Fruit fly (Drosophila melanogaster): ENCODE results near the gene lin-52.

lin-52 gene

dm6 chrX:5768602-5769251, 14.0 kb upstream of the lin-52 start:
- no peak for TF ChIP-seq CG8301 (tag; optimal IDR thresholded peaks at IDR 0.05)
- peak; percentile 73 for TF ChIP-seq gl (tag; optimal IDR thresholded peaks at IDR 0.05)
- TF ChIP-seq CG12605 (GFP tag; IDR thresholded peaks at IDR 0.05), result no peak
- no peak for TF ChIP-seq rn (GFP tag; IDR thresholded peaks at IDR 0.05)
- no peak for TF ChIP-seq Snoo (tag; optimal IDR thresholded peaks at IDR 0.05)
- no peak for TF ChIP-seq fd96Ca (GFP tag; IDR thresholded peaks at IDR 0.05)
- no peak for TF ChIP-seq CG10348 (GFP tag; IDR thresholded peaks at IDR 0.05)
- no peak for TF ChIP-seq D1 (tag; optimal IDR thresholded peaks at IDR 0.05)
- TF ChIP-seq CG34367 (tag; optimal IDR thresholded peaks at IDR 0.05), result peak; percentile 48
- peak; percentile 60 for TF ChIP-seq CG13204 (GFP tag; optimal IDR thresholded peaks at IDR 0.05)
- TF ChIP-seq Pif1A (GFP tag; optimal IDR thresholded peaks at IDR 0.05), result peak; percentile 21
- TF ChIP-seq Pif1B (GFP tag; optimal IDR thresholded peaks at IDR 0.05), result peak; percentile 1
- TF ChIP-seq Ets98B (GFP tag; IDR thresholded peaks at IDR 0.05), result no peak
- TF ChIP-seq CG32121 (GFP tag; IDR thresholded peaks at IDR 0.05), result no peak
- TF ChIP-seq EcR (GFP tag; optimal IDR thresholded peaks at IDR 0.05), result peak; percentile 72
- peak; percentile 30 for TF ChIP-seq CG17806 (tag; optimal IDR thresholded peaks at IDR 0.05)
- peak; percentile 46 for TF ChIP-seq CG15710 (tag; optimal IDR thresholded peaks at IDR 0.05)
- TF ChIP-seq CG4496 (GFP tag; IDR thresholded peaks at IDR 0.05), result no peak
- peak; percentile 44 for TF ChIP-seq CG8159 (tag; optimal IDR thresholded peaks at IDR 0.05)
- TF ChIP-seq CG9948 (tag; optimal IDR thresholded peaks at IDR 0.05), result peak; percentile 5

dm6 chrX:5766732-5767131, 12.0 kb upstream of the lin-52 start:
- no peak for TF ChIP-seq gl (tag; optimal IDR thresholded peaks at IDR 0.05)
- no peak for TF ChIP-seq rn (GFP tag; IDR thresholded peaks at IDR 0.05)
- no peak for TF ChIP-seq CG9948 (tag; optimal IDR thresholded peaks at IDR 0.05)
- TF ChIP-seq D1 (tag; optimal IDR thresholded peaks at IDR 0.05), result no peak
- TF ChIP-seq CG14655 (GFP tag; optimal IDR thresholded peaks at IDR 0.05), result no peak
- TF ChIP-seq Ets98B (GFP tag; IDR thresholded peaks at IDR 0.05), result no peak
- TF ChIP-seq CG32121 (GFP tag; IDR thresholded peaks at IDR 0.05), result no peak
- no peak for TF ChIP-seq CG4496 (GFP tag; IDR thresholded peaks at IDR 0.05)
- TF ChIP-seq Pif1A (GFP tag; optimal IDR thresholded peaks at IDR 0.05), result no peak
- TF ChIP-seq CG15710 (tag; optimal IDR thresholded peaks at IDR 0.05), result no peak
- TF ChIP-seq Pif1B (GFP tag; optimal IDR thresholded peaks at IDR 0.05), result no peak

- peak; percentile 17 for TF ChIP-seq Snoo (tag; optimal IDR thresholded peaks at IDR 0.05)
- peak; percentile 31 for TF ChIP-seq CG15710 (tag; optimal IDR thresholded peaks at IDR 0.05)
- no peak for TF ChIP-seq CG10348 (GFP tag; IDR thresholded peaks at IDR 0.05)
- TF ChIP-seq CG34367 (tag; optimal IDR thresholded peaks at IDR 0.05), result peak; percentile 45
- no peak for TF ChIP-seq CG4496 (GFP tag; IDR thresholded peaks at IDR 0.05)
- no peak for TF ChIP-seq CG9948 (tag; optimal IDR thresholded peaks at IDR 0.05)
- peak; percentile 24 for TF ChIP-seq CG13204 (GFP tag; optimal IDR thresholded peaks at IDR 0.05)
- TF ChIP-seq rn (GFP tag; IDR thresholded peaks at IDR 0.05), result no peak
- TF ChIP-seq CG8301 (tag; optimal IDR thresholded peaks at IDR 0.05), result peak; percentile 6
- TF ChIP-seq EcR (GFP tag; optimal IDR thresholded peaks at IDR 0.05), result peak; percentile 42
- no peak for TF ChIP-seq CG14655 (GFP tag; optimal IDR thresholded peaks at IDR 0.05)
- TF ChIP-seq CG8159 (tag; optimal IDR thresholded peaks at IDR 0.05), result peak; percentile 29
- peak; percentile 18 for TF ChIP-seq CG17806 (tag; optimal IDR thresholded peaks at IDR 0.05)
- peak; percentile 8 for TF ChIP-seq Pif1B (GFP tag; optimal IDR thresholded peaks at IDR 0.05)
- peak; percentile 77 for TF ChIP-seq Pif1A (GFP tag; optimal IDR thresholded peaks at IDR 0.05)
- peak; percentile 34 for TF ChIP-seq Ets98B (GFP tag; IDR thresholded peaks at IDR 0.05)
- TF ChIP-seq D1 (tag; optimal IDR thresholded peaks at IDR 0.05), result no peak
- TF ChIP-seq fd96Ca (GFP tag; IDR thresholded peaks at IDR 0.05), result no peak; the same call in 2 of the 3 replicates
- peak; percentile 65 for TF ChIP-seq gl (tag; optimal IDR thresholded peaks at IDR 0.05)
- TF ChIP-seq CG32121 (GFP tag; IDR thresholded peaks at IDR 0.05), result 0 out of 2 replicates have a peak, but pooled peaks have one; percentile 9
- TF ChIP-seq CG12605 (GFP tag; IDR thresholded peaks at IDR 0.05), result 0 out of 2 replicates have a peak, but pooled peaks have one; percentile 28
These were observed 9.5 kb upstream of the lin-52 start, which contains the start of the genes MAPk-Ak2 and CG42699 for dm6 chrX:5764001-5764892. MAPk-Ak2 (minus strand) TSS chrX:5764203. CG42699 (plus strand) TSS chrX:5764553.

- TF ChIP-seq Pif1B (GFP tag; optimal IDR thresholded peaks at IDR 0.05) (no peak), CG4496 (GFP tag; IDR thresholded peaks at IDR 0.05) (peak; percentile 46; the same call in 1 of the 3 replicates), Ets98B (GFP tag; IDR thresholded peaks at IDR 0.05) (0 out of 2 replicates have a peak, but pooled peaks have one; percentile 5), rn (GFP tag; IDR thresholded peaks at IDR 0.05) (no peak), CG32121 (GFP tag; IDR thresholded peaks at IDR 0.05) (no peak), fd96Ca (GFP tag; IDR thresholded peaks at IDR 0.05) (no peak), CG15710 (tag; optimal IDR thresholded peaks at IDR 0.05) (no peak), Snoo (tag; optimal IDR thresholded peaks at IDR 0.05) (no peak)
These were observed 8.8 kb upstream of the lin-52 start for dm6 chrX:5763443-5764000.

- TF ChIP-seq CG4496 (GFP tag; IDR thresholded peaks at IDR 0.05), result no peak
- no peak for TF ChIP-seq D1 (tag; optimal IDR thresholded peaks at IDR 0.05)
- TF ChIP-seq CG12605 (GFP tag; IDR thresholded peaks at IDR 0.05), result no peak
- no peak for TF ChIP-seq CG13204 (GFP tag; optimal IDR thresholded peaks at IDR 0.05)
- TF ChIP-seq Pif1B (GFP tag; optimal IDR thresholded peaks at IDR 0.05), result no peak
- TF ChIP-seq CG10348 (GFP tag; IDR thresholded peaks at IDR 0.05), result no peak
These were observed 1.4 kb upstream of the lin-52 start for dm6 chrX:5756146-5756545.

Measured in whole organism, pupa.